Fruit fly (Drosophila melanogaster): ENCODE data around the gene Rac1.
A peak's percentile ranks its signal among the peaks of the same experiment; 100 is the strongest.

Rac1 gene

DNA sequence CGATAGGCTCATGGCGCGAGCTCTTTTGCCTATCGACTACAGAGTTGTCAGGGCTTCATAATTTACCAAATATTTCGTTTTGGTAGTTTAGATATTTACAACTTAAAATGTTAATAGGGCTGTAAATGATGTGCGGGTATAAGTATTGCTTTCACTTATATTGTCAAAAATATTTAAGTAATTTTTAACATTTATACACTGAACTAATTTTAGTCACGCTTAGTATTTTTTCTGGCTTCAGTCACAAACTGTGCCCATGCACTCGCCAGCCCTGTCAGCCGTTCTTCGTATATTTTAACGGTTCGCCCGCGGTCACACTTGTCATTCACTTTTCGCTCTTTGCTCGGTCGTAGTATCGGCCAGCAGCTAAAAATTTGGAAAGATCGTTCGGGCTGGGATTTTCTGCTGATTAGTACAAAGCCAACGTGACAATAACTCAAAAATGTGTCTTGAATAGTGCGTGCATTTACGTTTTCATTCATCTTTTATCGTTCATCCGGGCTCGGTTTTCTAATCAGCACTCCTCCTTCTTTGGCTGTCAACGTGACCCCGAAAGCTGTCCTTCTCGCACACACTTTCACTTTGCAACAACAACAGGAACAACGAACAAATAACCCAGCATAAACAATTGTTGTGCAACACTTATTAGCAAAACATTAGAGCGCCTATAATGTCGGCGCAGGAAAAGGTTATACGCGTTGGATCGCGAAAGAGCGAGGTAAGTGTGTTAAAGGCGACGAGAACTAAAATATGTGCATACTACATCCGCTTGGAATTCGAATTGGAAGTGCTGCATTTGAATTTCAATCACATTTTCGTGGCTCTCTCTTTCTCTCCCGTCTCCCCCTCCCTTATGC, 32.3 kb upstream of the Rac1 start, which contains the start of the genes Hmbs and CG2211 (continued):
- TF ChIP-seq lola (GFP tag; optimal IDR thresholded peaks at IDR 0.05) (peak in 1 of 3 experiments; percentile 84), sc (optimal IDR thresholded peaks at IDR 0.05) (no peak), sc (GFP tag; optimal IDR thresholded peaks at IDR 0.05) (peak; percentile 51), otp (GFP tag; IDR thresholded peaks at IDR 0.05) (peak; percentile 71; the same call in 2 of the 3 replicates), CG30431 (GFP tag; optimal IDR thresholded peaks at IDR 0.05) (peak; percentile 61), nerfin-1 (tag; optimal IDR thresholded peaks at IDR 0.05) (peak; percentile 84), peb (GFP tag; IDR thresholded peaks at IDR 0.05) (peak; percentile 74), Optix (GFP tag; IDR thresholded peaks at IDR 0.05) (peak; percentile 59; the same call in 2 of the 3 replicates), CG8924 (tag; optimal IDR thresholded peaks at IDR 0.05) (peak; percentile 81), CG18262 (tag; optimal IDR thresholded peaks at IDR 0.05) (peak; percentile 83), Awh (GFP tag; IDR thresholded peaks at IDR 0.05) (peak; percentile 82), CG3847 (GFP tag; IDR thresholded peaks at IDR 0.05) (peak; percentile 92), Hey (tag; optimal IDR thresholded peaks at IDR 0.05) (peak; percentile 40), fd102C (GFP tag; optimal IDR thresholded peaks at IDR 0.05) (no peak), CG8359 (GFP tag; optimal IDR thresholded peaks at IDR 0.05; ENCODE audit: borderline replicate concordance) (no peak), dmrt11E (tag; optimal IDR thresholded peaks at IDR 0.05) (peak; percentile 83), CG8765 (GFP tag; IDR thresholded peaks at IDR 0.05) (peak; percentile 70), Bdp1 (GFP tag; optimal IDR thresholded peaks at IDR 0.05) (peak; percentile 79), CG9932 (GFP tag; IDR thresholded peaks at IDR 0.05) (peak; percentile 94), Aef1 (GFP tag; IDR thresholded peaks at IDR 0.05) (peak; percentile 74), CG8281 (tag; optimal IDR thresholded peaks at IDR 0.05) (peak; percentile 48), CG15011 (GFP tag; optimal IDR thresholded peaks at IDR 0.05) (peak; percentile 69), E2f2 (GFP tag; IDR thresholded peaks at IDR 0.05) (peak; percentile 77), sens (GFP tag) (peak; percentile 98), lilli (GFP tag; optimal IDR thresholded peaks at IDR 0.05) (peak; percentile 95), jigr1 (GFP tag; IDR thresholded peaks at IDR 0.05) (peak; percentile 53; the same call in 2 of the 3 replicates), CG11093 (GFP tag; IDR thresholded peaks at IDR 0.05) (peak; percentile 76; the same call in 2 of the 3 replicates), scrt (GFP tag; optimal IDR thresholded peaks at IDR 0.05) (peak; percentile 72), CG2678 (tag; optimal IDR thresholded peaks at IDR 0.05) (peak; percentile 89), Rx (GFP tag; IDR thresholded peaks at IDR 0.05) (peak; percentile 75), sens-2 (GFP tag; IDR thresholded peaks at IDR 0.05) (peak; percentile 74), mam (GFP tag; optimal IDR thresholded peaks at IDR 0.05) (peak; percentile 91), CG2199 (GFP tag; IDR thresholded peaks at IDR 0.05) (no peak), Hmx (GFP tag; optimal IDR thresholded peaks at IDR 0.05) (peak; percentile 72), D (optimal IDR thresholded peaks at IDR 0.05) (no peak), D (GFP tag; optimal IDR thresholded peaks at IDR 0.05) (peak; percentile 63), Mrtf (GFP tag; IDR thresholded peaks at IDR 0.05) (peak; percentile 86), NC2α (GFP tag; optimal IDR thresholded peaks at IDR 0.05) (peak; percentile 82), Med (GFP tag) (peak; percentile 98), CG10462 (GFP tag; optimal IDR thresholded peaks at IDR 0.05) (peak; percentile 69), CG3995 (GFP tag; optimal IDR thresholded peaks at IDR 0.05) (peak; percentile 97), CG17385 (GFP tag; optimal IDR thresholded peaks at IDR 0.05) (peak; percentile 67), CG31224 (GFP tag; IDR thresholded peaks at IDR 0.05) (peak; percentile 74), hbn (GFP tag; IDR thresholded peaks at IDR 0.05; ENCODE audit: partially characterized antibody) (no peak; the same call in 1 of the 2 replicates), Doc2 (GFP tag; IDR thresholded peaks at IDR 0.05) (no peak), CG4404 (GFP tag; IDR thresholded peaks at IDR 0.05) (peak; percentile 78), Oaz (GFP tag; IDR thresholded peaks at IDR 0.05) (peak; percentile 42; the same call in 1 of the 2 replicates), eyg (GFP tag; optimal IDR thresholded peaks at IDR 0.05) (peak; percentile 75), ken (GFP tag; IDR thresholded peaks at IDR 0.05) (peak; percentile 81), jing (GFP tag; optimal IDR thresholded peaks at IDR 0.05) (no peak)

Data from whole organism, embryonic.